Worm (Caenorhabditis elegans) whole organism, L3 larva: ENCODE results near the gene cst-1.
A peak's percentile ranks its signal among the peaks of the same experiment; 100 is the strongest.
"Not testable (repeated sequence)": the region's sequence is repeated elsewhere in the genome, so short reads cannot be mapped to it uniquely, and the experiment has no call there.

ENCODE experiments used
- R02D3.7 ChIP-seq: fragments of 150-350 bp; optimal IDR thresholded peaks from 2 replicates; lab custom pipeline; 2014; ENCODE audit warnings: missing biosample characterization, missing genetic modification characterization
- ama-1 ChIP-seq: fragments of 150-350 bp; optimal IDR thresholded peaks from 2 replicates; lab custom pipeline; 2018
- ceh-16 ChIP-seq: sonication (generic microtip); optimal IDR thresholded peaks from 2 replicates; lab custom pipeline; 2017; ENCODE audit warnings: missing biosample characterization, missing genetic modification characterization
- ceh-82 ChIP-seq: fragments of 150-350 bp; optimal IDR thresholded peaks from 2 replicates; lab custom pipeline; 2014; ENCODE audit warnings: missing biosample characterization, missing genetic modification characterization
- egl-27 ChIP-seq: sonication (generic microtip); optimal IDR thresholded peaks from 4 replicates; lab custom pipeline; 2017; ENCODE audit warnings: missing biosample characterization, missing genetic modification reagents, missing genetic modification characterization
- egl-5 ChIP-seq: fragments of 150-350 bp; optimal IDR thresholded peaks from 2 replicates; lab custom pipeline; 2017; ENCODE audit warnings: missing biosample characterization, missing genetic modification reagents, missing genetic modification characterization, inconsistent platforms
- elt-1 ChIP-seq: fragments of 150-350 bp; optimal IDR thresholded peaks from 2 replicates; lab custom pipeline; 2014; ENCODE audit warnings: missing biosample characterization, missing genetic modification characterization
- elt-3 ChIP-seq, 3 experiments: fragments of 150-350 bp in 1 of 3; sonication (generic microtip) in 2 of 3; optimal IDR thresholded peaks; 2 replicates in 2 of 3; 4 replicates in 1 of 3; lab custom pipeline; 2014 to 2017; ENCODE audit warnings: missing biosample characterization in 3 of 3, missing genetic modification characterization in 3 of 3
- fkh-10 ChIP-seq: sonication (generic microtip); optimal IDR thresholded peaks from 2 replicates; lab custom pipeline; 2017; ENCODE audit warnings: missing biosample characterization, missing genetic modification reagents, missing genetic modification characterization
- fkh-2 ChIP-seq: fragments of 150-350 bp; optimal IDR thresholded peaks from 2 replicates; lab custom pipeline; 2014; ENCODE audit warnings: missing biosample characterization, missing genetic modification reagents, missing genetic modification characterization
- fos-1 ChIP-seq: fragments of 150-350 bp; optimal IDR thresholded peaks from 2 replicates; lab custom pipeline; 2014; ENCODE audit warnings: missing biosample characterization, missing genetic modification characterization
- jun-1 ChIP-seq: fragments of 150-350 bp; optimal IDR thresholded peaks from 2 replicates; lab custom pipeline; 2014; ENCODE audit warnings: missing biosample characterization, missing genetic modification reagents, missing genetic modification characterization
- mdl-1 ChIP-seq: fragments of 150-350 bp; optimal IDR thresholded peaks from 2 replicates; lab custom pipeline; 2014; ENCODE audit warnings: missing biosample characterization, missing genetic modification characterization
- nhr-12 ChIP-seq: fragments of 150-350 bp; optimal IDR thresholded peaks from 2 replicates; lab custom pipeline; 2014; ENCODE audit warnings: missing biosample characterization, missing genetic modification characterization
- nhr-23 ChIP-seq: fragments of 150-350 bp; optimal IDR thresholded peaks from 2 replicates; lab custom pipeline; 2014; ENCODE audit warnings: missing biosample characterization, missing genetic modification reagents, missing genetic modification characterization
- nhr-237 ChIP-seq: fragments of 150-350 bp; optimal IDR thresholded peaks from 2 replicates; lab custom pipeline; 2014; ENCODE audit warnings: missing biosample characterization, missing genetic modification characterization
- nhr-25 ChIP-seq: sonication (generic microtip); optimal IDR thresholded peaks from 2 replicates; lab custom pipeline; 2017; ENCODE audit warnings: missing biosample characterization, missing genetic modification characterization
- nhr-28 ChIP-seq: fragments of 150-350 bp; optimal IDR thresholded peaks from 2 replicates; lab custom pipeline; 2014; ENCODE audit warnings: missing biosample characterization, missing genetic modification characterization
- nhr-67 ChIP-seq: fragments of 150-350 bp; optimal IDR thresholded peaks from 2 replicates; lab custom pipeline; 2014; ENCODE audit warnings: missing biosample characterization, missing genetic modification characterization
- nhr-76 ChIP-seq: fragments of 150-350 bp; sonication (generic microtip); optimal IDR thresholded peaks from 5 replicates; lab custom pipeline; 2014; ENCODE audit warnings: missing biosample characterization, missing genetic modification characterization
- nhr-77 ChIP-seq: fragments of 150-350 bp; optimal IDR thresholded peaks from 2 replicates; lab custom pipeline; 2014; ENCODE audit warnings: missing biosample characterization, missing genetic modification characterization
- pha-4 ChIP-seq: fragments of 150-350 bp; optimal IDR thresholded peaks from 2 replicates; lab custom pipeline; 2014; ENCODE audit warnings: missing biosample characterization, missing genetic modification reagents, missing genetic modification characterization
- pqm-1 ChIP-seq: fragments of 150-350 bp; optimal IDR thresholded peaks from 2 replicates; lab custom pipeline; 2017; ENCODE audit warnings: missing biosample characterization, missing genetic modification characterization, inconsistent platforms
- sea-2 ChIP-seq: fragments of 150-350 bp; sonication (generic microtip); optimal IDR thresholded peaks from 4 replicates; lab custom pipeline; 2014; ENCODE audit warnings: missing biosample characterization, missing genetic modification reagents, missing genetic modification characterization
- snpc-4 ChIP-seq: fragments of 150-350 bp; optimal IDR thresholded peaks from 2 replicates; lab custom pipeline; 2014; ENCODE audit warnings: missing biosample characterization, missing genetic modification characterization
- tbx-2 ChIP-seq: sonication (generic microtip); optimal IDR thresholded peaks from 2 replicates; lab custom pipeline; 2016; ENCODE audit warnings: mild to moderate bottlenecking, missing genetic modification characterization, missing compliant biosample characterization
- unc-39 ChIP-seq: sonication (generic microtip); optimal IDR thresholded peaks from 4 replicates; lab custom pipeline; 2017; ENCODE audit warnings: missing biosample characterization, missing genetic modification characterization
- unc-62 ChIP-seq: fragments of 150-350 bp; sonication (generic microtip); optimal IDR thresholded peaks from 4 replicates; lab custom pipeline; 2014; ENCODE audit warnings: missing biosample characterization, missing genetic modification reagents, missing genetic modification characterization
- ztf-11 ChIP-seq: fragments of 150-350 bp; optimal IDR thresholded peaks from 2 replicates; lab custom pipeline; 2014; ENCODE audit warnings: missing biosample characterization, missing genetic modification characterization
- ztf-4 ChIP-seq: fragments of 150-350 bp; optimal IDR thresholded peaks from 2 replicates; lab custom pipeline; 2014; ENCODE audit warnings: missing biosample characterization, missing genetic modification characterization

Gene cst-1

DNA sequence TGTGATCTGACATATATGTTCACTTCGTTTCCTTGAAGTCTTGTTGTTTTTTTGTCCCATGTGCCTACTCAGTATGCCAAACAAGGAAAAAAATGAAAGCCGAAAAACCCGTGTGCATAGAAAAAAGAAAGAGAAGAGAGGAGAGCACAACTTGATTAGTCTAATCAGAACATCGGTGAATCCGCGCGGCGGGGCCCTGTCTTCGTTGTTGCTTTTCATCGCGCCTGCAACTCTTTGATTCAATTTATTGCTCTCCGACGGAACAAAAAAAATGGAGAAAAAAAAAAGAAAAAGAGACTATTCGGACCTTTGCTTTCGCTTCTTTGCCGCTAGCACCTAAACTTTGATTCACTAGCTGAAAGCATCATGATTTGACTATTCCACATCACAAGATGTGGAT lies 24.5 kb upstream of the cst-1 start:
- peak; percentile 87 for TF ChIP-seq fkh-10 (GFP tag; lab: Kevin White, UChicago)
- TF ChIP-seq nhr-76 (tag; lab: Kevin White, UChicago), result no peak

DNA sequence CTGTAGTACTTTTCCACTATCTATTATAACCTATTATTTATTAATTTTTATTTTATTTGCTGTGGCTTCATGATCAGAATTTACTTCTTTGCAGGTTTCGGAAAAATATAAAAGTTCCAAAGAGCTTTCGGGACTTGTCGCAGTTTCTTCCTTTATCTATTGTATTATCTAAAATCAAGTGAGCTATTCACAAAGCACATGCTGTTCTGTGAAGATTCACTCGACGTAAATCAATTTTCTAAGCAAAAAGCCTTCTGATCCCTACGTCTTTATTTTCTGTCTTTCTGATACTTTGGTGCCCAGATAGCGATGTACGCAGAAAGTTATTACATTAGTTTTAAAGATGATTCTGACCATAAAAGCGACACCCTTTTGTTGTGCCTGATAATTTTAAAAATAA lies 22.3 kb upstream of the cst-1 start:
- TF ChIP-seq nhr-77, result no peak
- TF ChIP-seq fkh-10 (GFP tag; lab: Kevin White, UChicago), result peak; percentile 97

DNA sequence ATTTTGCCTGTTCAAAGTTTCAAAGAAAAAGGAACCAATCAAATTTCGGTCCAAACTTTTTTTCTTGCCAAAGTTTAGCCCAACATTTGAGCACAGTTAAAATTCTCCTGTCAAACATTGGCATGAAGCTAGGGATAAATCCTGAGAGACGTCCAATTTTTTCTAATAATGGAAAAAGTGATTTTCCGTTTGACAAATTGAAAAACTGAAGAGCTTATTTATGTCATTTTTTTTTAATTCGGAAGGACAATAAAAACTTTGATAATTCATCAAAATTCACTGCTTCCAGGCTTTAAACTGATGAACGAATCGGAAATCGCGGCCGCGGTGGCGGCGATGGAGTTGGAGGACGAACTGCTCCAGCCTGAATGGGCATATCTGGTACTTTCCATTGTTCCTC lies 18.9 kb upstream of the cst-1 start, which contains the start of gene dop-6:
TSS of gene dop-6 (plus strand) at position 301 of the 400 bp plus-strand sequence.
- TF ChIP-seq nhr-76 (tag; lab: Kevin White, UChicago), result no peak
- no peak for TF ChIP-seq snpc-4 (tag; lab: Kevin White, UChicago)
- TF ChIP-seq ama-1 (lab: Kevin White, UChicago), result no peak
- no peak for TF ChIP-seq egl-5
- no peak for TF ChIP-seq ceh-82 (tag; lab: Kevin White, UChicago)
- TF ChIP-seq nhr-12 (tag; lab: Kevin White, UChicago), result no peak
- no peak for TF ChIP-seq tbx-2
- TF ChIP-seq elt-1, result no peak
- TF ChIP-seq ztf-11, result no peak
- no peak for TF ChIP-seq pha-4 (tag; lab: Kevin White, UChicago)
- TF ChIP-seq unc-39, result no peak
- TF ChIP-seq sea-2 (GFP tag; lab: Kevin White, UChicago), result no peak
- TF ChIP-seq ceh-16 (tag; lab: Kevin White, UChicago), result no peak
- no peak for TF ChIP-seq fkh-10 (GFP tag; lab: Kevin White, UChicago)
- TF ChIP-seq nhr-237 (tag; lab: Kevin White, UChicago), result no peak
- TF ChIP-seq egl-27 (tag; lab: Kevin White, UChicago), result no peak
- TF ChIP-seq unc-62 (GFP tag; lab: Kevin White, UChicago), result no peak
- TF ChIP-seq pqm-1 (tag; lab: Kevin White, UChicago), result no peak
- no peak for TF ChIP-seq fos-1

DNA sequence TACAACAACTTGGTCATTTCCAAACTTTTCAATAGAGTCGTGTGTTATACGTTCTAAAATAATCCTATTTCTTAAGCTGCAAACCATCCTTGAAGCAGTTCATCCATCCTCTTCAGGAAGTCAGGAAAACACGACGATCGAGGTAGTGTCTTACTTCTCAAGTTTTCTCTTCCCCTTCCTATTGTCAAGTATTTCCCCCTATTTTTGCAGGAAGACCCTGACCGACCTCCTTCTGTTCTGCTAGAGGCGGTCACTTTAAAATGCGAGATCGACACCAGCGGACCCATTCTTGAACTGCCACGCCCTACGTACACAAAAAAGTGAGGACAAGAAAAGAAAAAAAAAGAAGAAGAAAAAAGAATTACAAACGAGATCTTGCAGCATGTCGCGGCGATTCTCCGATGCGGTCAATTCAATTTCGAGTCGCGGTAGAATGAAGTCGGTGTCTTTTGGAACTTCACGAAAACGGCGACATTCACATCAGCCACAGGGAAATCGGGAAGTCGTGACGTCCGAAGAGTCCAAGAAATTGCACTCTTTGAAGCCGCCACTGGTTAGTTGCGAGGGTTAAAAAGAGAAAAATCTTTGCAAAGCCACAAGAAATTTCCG lies 16.5 kb upstream of the cst-1 start:
- TF ChIP-seq fkh-10 (GFP tag; lab: Kevin White, UChicago), result peak; percentile 76
- no peak for TF ChIP-seq nhr-67
- TF ChIP-seq nhr-76 (tag; lab: Kevin White, UChicago), result no peak
- TF ChIP-seq, all 47 proteins: peak for 1

DNA sequence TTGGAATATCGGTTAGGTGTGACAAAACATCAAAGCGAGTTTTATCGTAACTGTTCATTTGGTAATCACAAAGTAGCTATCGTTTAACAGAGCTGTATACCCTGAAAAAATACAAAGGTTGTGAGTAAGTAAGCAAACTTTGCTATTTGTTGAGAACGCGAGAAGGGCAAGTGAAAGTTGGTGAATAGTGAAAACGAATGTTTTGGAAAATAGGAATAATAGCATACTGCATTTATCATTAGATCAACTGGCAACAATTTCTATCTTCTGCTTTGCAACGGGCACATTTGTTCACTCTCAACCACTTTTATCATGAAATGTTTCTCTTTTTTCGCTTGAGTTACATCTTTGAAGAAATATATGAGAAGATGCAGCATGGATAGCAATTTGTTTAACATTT lies 10.6 kb upstream of the cst-1 start, which contains the start of gene C24A8.5:
TSS of gene C24A8.5 (minus strand) at position 101 of the 400 bp plus-strand sequence.
- TF ChIP-seq nhr-25 (no peak), ztf-4 (tag; lab: Kevin White, UChicago) (no peak), ztf-11 (no peak), mdl-1 (tag; lab: Kevin White, UChicago) (no peak), sea-2 (GFP tag; lab: Kevin White, UChicago) (no peak), unc-62 (GFP tag; lab: Kevin White, UChicago) (no peak), ceh-16 (tag; lab: Kevin White, UChicago) (no peak), nhr-28 (tag; lab: Kevin White, UChicago) (no peak), snpc-4 (tag; lab: Kevin White, UChicago) (no peak), nhr-23 (no peak)

DNA sequence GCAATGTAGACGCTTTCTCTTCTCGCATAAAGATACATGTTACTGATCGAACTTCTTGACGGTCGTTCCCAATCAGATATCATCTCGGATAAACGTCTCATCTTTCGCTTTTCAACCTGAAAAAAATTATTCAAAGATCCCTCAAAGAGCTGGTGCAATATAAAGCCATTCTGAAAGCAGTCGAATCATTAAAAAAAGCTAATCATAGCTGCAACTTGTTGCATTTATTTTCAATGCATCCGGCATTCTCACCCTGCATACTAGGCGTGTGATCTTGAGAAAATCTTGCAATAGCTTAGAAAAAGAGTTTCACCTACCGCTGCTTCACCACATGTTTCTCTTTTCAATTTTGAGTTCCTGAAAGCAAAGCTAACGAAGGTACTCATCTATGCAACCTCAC lies 7.1 kb upstream of the cst-1 start, which contains the start of gene C24A8.6:
TSS of gene C24A8.6 (minus strand) at position 101 of the 400 bp plus-strand sequence.
- not testable (repeated sequence) for TF ChIP-seq elt-3 (tag; optimal IDR thresholded peaks at IDR 0.05; lab: Kevin White, UChicago); R02D3.7; jun-1
- TF ChIP-seq, all 47 proteins: peak for 0; not testable (repeated sequence) for 47

DNA sequence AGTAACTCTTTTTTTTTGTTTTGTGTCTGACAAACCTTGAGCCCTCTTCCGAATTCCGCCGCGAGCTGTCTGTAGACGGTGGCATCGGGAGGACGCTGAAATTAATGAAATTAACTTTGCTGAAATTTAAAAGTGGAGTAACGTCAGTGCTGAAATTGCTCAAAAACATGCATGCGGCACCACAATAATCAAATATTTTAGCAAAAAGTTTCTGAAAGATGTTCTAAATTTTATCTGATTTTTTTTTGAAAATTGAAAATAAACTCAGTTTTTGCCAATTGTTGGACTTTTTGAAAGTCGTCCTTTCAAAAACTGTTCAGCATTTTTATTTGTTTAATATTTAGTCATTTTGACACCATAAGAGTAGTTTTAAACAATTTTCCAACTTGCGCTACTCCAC lies 3.5 kb upstream of the cst-1 start, which contains the start of gene cst-2:
TSS of gene cst-2 (minus strand) at position 101 of the 400 bp plus-strand sequence.
- not testable (repeated sequence) for TF ChIP-seq fkh-2 (tag; lab: Kevin White, UChicago); egl-27 (tag; lab: Kevin White, UChicago); nhr-23
